Worm (Caenorhabditis elegans) whole organism, L4/young adult: ENCODE results near the gene unc-105.

Experiments used
- dao-5 ChIP-seq: sonication (generic microtip); optimal IDR thresholded peaks from 2 replicates; lab custom pipeline; 2016; ENCODE audit warnings: missing genotype, missing genetic modification characterization, moderate library complexity, missing compliant biosample characterization
- him-1 ChIP-seq: sonication (generic microtip); optimal IDR thresholded peaks from 2 replicates; lab custom pipeline; 2016; ENCODE audit warnings: missing genotype, missing genetic modification reagents, missing genetic modification characterization, missing compliant biosample characterization

ce11 chrII:8144543-8144942, 28.3 kb downstream of the unc-105 start, which contains the start of gene F10B5.2:
- TF ChIP-seq him-1 (no peak), dao-5 (tag; lab: Kevin White, UChicago) (no peak)
